Worm (Caenorhabditis elegans): ENCODE results near the gene ttr-19.

DNA sequence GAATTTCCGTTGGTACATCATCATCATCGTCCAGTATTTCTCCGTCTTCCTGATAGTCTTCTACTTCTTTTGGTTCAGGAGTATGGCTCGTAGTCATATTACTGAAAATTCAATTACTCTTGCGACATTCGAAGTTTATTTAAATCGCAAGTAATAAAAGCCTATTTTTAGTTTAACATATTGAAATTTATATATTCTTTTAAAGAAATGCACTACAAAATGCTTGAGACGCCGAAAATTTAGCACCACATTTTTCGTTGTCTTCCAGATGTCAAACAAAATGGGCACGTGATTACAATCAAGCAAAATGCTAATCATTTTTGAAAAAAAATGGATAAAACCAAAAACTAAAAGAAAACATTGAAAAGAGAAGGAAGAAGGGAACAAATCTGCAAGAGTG lies 15.2 kb downstream of the ttr-19 start, which contains the start of gene zhit-3:
- TF ChIP-seq ama-1 (optimal IDR thresholded peaks at IDR 0.05): no peak
- no peak for TF ChIP-seq unc-55 (GFP tag; optimal IDR thresholded peaks at IDR 0.05)
- no peak for TF ChIP-seq nhr-129 (tag; optimal IDR thresholded peaks at IDR 0.05)
- TF ChIP-seq ztf-11 (tag; optimal IDR thresholded peaks at IDR 0.05): no peak
- TF ChIP-seq mdl-1 (tag; optimal IDR thresholded peaks at IDR 0.05): no peak
- TF ChIP-seq nhr-77 (tag; optimal IDR thresholded peaks at IDR 0.05): no peak
- TF ChIP-seq ZK546.5 (tag; optimal IDR thresholded peaks at IDR 0.05): no peak
- no peak for TF ChIP-seq snpc-4 (tag; optimal IDR thresholded peaks at IDR 0.05)
- no peak for TF ChIP-seq nhr-12 (tag; optimal IDR thresholded peaks at IDR 0.05)
- no peak for TF ChIP-seq mab-5 (tag; optimal IDR thresholded peaks at IDR 0.05)
- TF ChIP-seq lin-39 (tag; optimal IDR thresholded peaks at IDR 0.05): no peak
- TF ChIP-seq R02D3.7 (tag; optimal IDR thresholded peaks at IDR 0.05): no peak
- TF ChIP-seq unc-62 (GFP tag; optimal IDR thresholded peaks at IDR 0.05): no peak
